Fruit fly (Drosophila melanogaster) whole organism, embryonic: Measurements from ENCODE around the gene CG46317.

ENCODE experiments used
- Atf-2 ChIP-seq: fragments of 200-800 bp; sonication (Bioruptor generic); optimal IDR thresholded peaks from 2 replicates; lab custom pipeline; 2016; ENCODE audit warnings: missing biosample characterization, missing genetic modification characterization
- B-H1 ChIP-seq: fragments of 200-800 bp; sonication (Bioruptor generic); IDR thresholded peaks from 3 replicates; pipeline ENCODE4 v1.3.6; 2022; ENCODE audit warnings: missing biosample characterization, missing genetic modification characterization
- CG11085 ChIP-seq: fragments of 200-800 bp; sonication (Bioruptor generic); IDR thresholded peaks from 2 replicates; pipeline ENCODE4 v1.3.6; 2022; ENCODE audit warnings: missing biosample characterization, missing genetic modification characterization
- CG11398 ChIP-seq: fragments of 200-800 bp; sonication (Bioruptor generic); optimal IDR thresholded peaks from 2 replicates; lab custom pipeline; 2016; ENCODE audit warnings: missing biosample characterization, missing genetic modification characterization
- CG12391 ChIP-seq: fragments of 200-800 bp; sonication (Bioruptor generic); optimal IDR thresholded peaks from 3 replicates; lab custom pipeline; 2018; ENCODE audit warnings: missing biosample characterization, mild to moderate bottlenecking, missing genetic modification characterization, moderate library complexity
- CG13123 ChIP-seq: fragments of 200-800 bp; sonication (Bioruptor generic); optimal IDR thresholded peaks from 2 replicates; lab custom pipeline; 2016; ENCODE audit warnings: missing biosample characterization, missing genetic modification characterization
- CG13775 ChIP-seq: fragments of 200-800 bp; sonication (Bioruptor generic); optimal IDR thresholded peaks from 3 replicates; lab custom pipeline; 2017; ENCODE audit warnings: missing biosample characterization, mild to moderate bottlenecking, missing genetic modification characterization
- CG14860 ChIP-seq: fragments of 200-800 bp; sonication (Bioruptor generic); IDR thresholded peaks from 3 replicates; pipeline ENCODE4 v1.3.6; 2022; ENCODE audit warnings: missing biosample characterization, missing genetic modification characterization; ENCODE audit not compliant: partially characterized antibody
- CG1529 ChIP-seq: fragments of 200-800 bp; sonication (Bioruptor generic); optimal IDR thresholded peaks from 3 replicates; lab custom pipeline; 2018; ENCODE audit warnings: missing biosample characterization, missing genetic modification characterization
- CG15696 ChIP-seq: fragments of 200-800 bp; sonication (Bioruptor generic); optimal IDR thresholded peaks from 2 replicates; lab custom pipeline; 2019; ENCODE audit warnings: missing biosample characterization, mild to moderate bottlenecking, missing genetic modification characterization, moderate library complexity
- CG1603 ChIP-seq: fragments of 200-800 bp; sonication (Bioruptor generic); optimal IDR thresholded peaks from 2 replicates; lab custom pipeline; 2019; ENCODE audit warnings: missing biosample characterization, mild to moderate bottlenecking, missing genetic modification characterization, moderate library complexity
- CG16813 ChIP-seq: fragments of 200-800 bp; sonication (Bioruptor generic); IDR thresholded peaks from 3 replicates; pipeline ENCODE4 v1.3.6; 2022; ENCODE audit warnings: missing biosample characterization, missing genetic modification characterization; ENCODE audit not compliant: partially characterized antibody
- CG17359 ChIP-seq: fragments of 200-800 bp; sonication (Bioruptor generic); optimal IDR thresholded peaks from 3 replicates; lab custom pipeline; 2018; ENCODE audit warnings: missing biosample characterization, mild to moderate bottlenecking, missing genetic modification characterization, moderate library complexity
- CG2202 ChIP-seq: fragments of 200-800 bp; sonication (Bioruptor generic); optimal IDR thresholded peaks from 2 replicates; lab custom pipeline; 2018; ENCODE audit warnings: missing biosample characterization, mild to moderate bottlenecking, missing genetic modification characterization
- CG31388 ChIP-seq: fragments of 200-800 bp; sonication (Bioruptor generic); optimal IDR thresholded peaks from 2 replicates; lab custom pipeline; 2016; ENCODE audit warnings: missing biosample characterization, missing genetic modification characterization
- CG3847 ChIP-seq: fragments of 200-800 bp; sonication (Bioruptor generic); IDR thresholded peaks from 2 replicates; pipeline ENCODE4 v1.3.6; 2022; ENCODE audit warnings: missing biosample characterization, missing genetic modification characterization
- CG6175 ChIP-seq: fragments of 200-800 bp; sonication (Bioruptor generic); IDR thresholded peaks from 3 replicates; pipeline ENCODE4 v1.3.6; 2022; ENCODE audit warnings: missing biosample characterization, missing genetic modification characterization
- CG6765 ChIP-seq: fragments of 200-800 bp; sonication (Bioruptor generic); optimal IDR thresholded peaks from 3 replicates; lab custom pipeline; 2017; ENCODE audit warnings: missing biosample characterization, mild to moderate bottlenecking, missing genetic modification characterization
- CG6791 ChIP-seq: fragments of 200-800 bp; sonication (Bioruptor generic); IDR thresholded peaks from 3 replicates; pipeline ENCODE4 v1.3.6; 2022; ENCODE audit warnings: missing biosample characterization, missing genetic modification characterization; ENCODE audit not compliant: partially characterized antibody
- CG7372 ChIP-seq: fragments of 200-800 bp; sonication (Bioruptor generic); IDR thresholded peaks from 2 replicates; pipeline ENCODE4 v1.3.6; 2022; ENCODE audit warnings: missing biosample characterization, missing genetic modification characterization
- CG9215 ChIP-seq: fragments of 200-800 bp; sonication (Bioruptor generic); IDR thresholded peaks from 2 replicates; pipeline ENCODE4 v1.3.6; 2022; ENCODE audit warnings: missing biosample characterization, missing genetic modification characterization
- Deaf1 ChIP-seq: fragments of 200-800 bp; optimal IDR thresholded peaks from 3 replicates; lab custom pipeline; 2019; ENCODE audit warnings: missing biosample characterization, mild to moderate bottlenecking, missing genetic modification characterization, moderate library complexity
- E2f1 ChIP-seq: fragments of 200-800 bp; sonication (Bioruptor generic); IDR thresholded peaks from 2 replicates; pipeline ENCODE4 v1.3.6; 2022; ENCODE audit warnings: missing biosample characterization, missing genetic modification characterization
- HLH4C ChIP-seq: fragments of 200-800 bp; sonication (Bioruptor generic); IDR thresholded peaks from 3 replicates; pipeline ENCODE4 v1.3.6; 2022; ENCODE audit warnings: missing biosample characterization, missing genetic modification characterization; ENCODE audit not compliant: partially characterized antibody
- Neu2 ChIP-seq: fragments of 200-800 bp; sonication (Bioruptor generic); optimal IDR thresholded peaks from 3 replicates; lab custom pipeline; 2016; ENCODE audit warnings: missing biosample characterization, missing genetic modification characterization, borderline replicate concordance
- Nf-YC ChIP-seq: fragments of 200-800 bp; optimal IDR thresholded peaks from 3 replicates; lab custom pipeline; 2019; ENCODE audit warnings: missing biosample characterization, mild to moderate bottlenecking, missing genetic modification characterization, moderate library complexity
- Rfx ChIP-seq: fragments of 200-800 bp; sonication (Bioruptor generic); IDR thresholded peaks from 2 replicates; pipeline ENCODE4 v1.3.6; 2022; ENCODE audit warnings: missing biosample characterization, missing genetic modification characterization
- ab ChIP-seq: fragments of 200-800 bp; sonication (Bioruptor generic); optimal IDR thresholded peaks from 2 replicates; lab custom pipeline; 2016; ENCODE audit warnings: missing biosample characterization, missing genetic modification characterization
- amos ChIP-seq: fragments of 200-800 bp; sonication (Bioruptor generic); IDR thresholded peaks from 2 replicates; pipeline ENCODE4 v1.3.6; 2022; ENCODE audit warnings: missing biosample characterization, missing genetic modification characterization; ENCODE audit not compliant: partially characterized antibody
- bsh ChIP-seq, 2 experiments: fragments of 200-800 bp; sonication (Bioruptor generic); optimal IDR thresholded peaks; 2 replicates each; lab custom pipeline; 2017 to 2018; ENCODE audit warnings: mild to moderate bottlenecking in 2 of 2, missing biosample characterization in 2 of 2, missing genetic modification characterization in 2 of 2, moderate library complexity in 1 of 2
- chinmo ChIP-seq: fragments of 200-800 bp; sonication (Bioruptor generic); IDR thresholded peaks from 4 replicates; pipeline ENCODE4 v1.3.6; 2022; ENCODE audit warnings: missing biosample characterization, missing genetic modification characterization; ENCODE audit not compliant: partially characterized antibody
- corto ChIP-seq: fragments of 200-800 bp; sonication (Bioruptor generic); optimal IDR thresholded peaks from 2 replicates; lab custom pipeline; 2016; ENCODE audit warnings: missing biosample characterization, mild to moderate bottlenecking, missing genetic modification characterization, moderate library complexity
- croc ChIP-seq: fragments of 200-800 bp; sonication (Bioruptor generic); conservative IDR thresholded peaks from 3 replicates; pipeline ENCODE4 v1.3.6; 2022; ENCODE audit warnings: missing biosample characterization, missing genetic modification characterization
- disco-r ChIP-seq: fragments of 200-800 bp; sonication (Bioruptor generic); optimal IDR thresholded peaks from 2 replicates; lab custom pipeline; 2016; ENCODE audit warnings: missing biosample characterization, missing genetic modification characterization
- dm ChIP-seq: fragments of 200-800 bp; sonication (Bioruptor generic); optimal IDR thresholded peaks from 3 replicates; lab custom pipeline; 2016; ENCODE audit warnings: missing biosample characterization, missing genetic modification characterization
- dysf ChIP-seq: fragments of 200-800 bp; sonication (Bioruptor generic); IDR thresholded peaks from 3 replicates; pipeline ENCODE4 v1.3.6; 2022; ENCODE audit warnings: missing biosample characterization, missing genetic modification characterization
- gcm ChIP-seq: fragments of 200-800 bp; sonication (Bioruptor generic); optimal IDR thresholded peaks from 2 replicates; lab custom pipeline; 2019; ENCODE audit warnings: missing biosample characterization, mild to moderate bottlenecking, missing genetic modification characterization, moderate library complexity
- hbn ChIP-seq: fragments of 200-800 bp; sonication (Bioruptor generic); IDR thresholded peaks from 2 replicates; pipeline ENCODE4 v1.3.6; 2022; ENCODE audit warnings: missing biosample characterization, missing genetic modification characterization; ENCODE audit not compliant: partially characterized antibody
- hth ChIP-seq: fragments of >200 bp; optimal IDR thresholded peaks from 2 replicates; lab custom pipeline; 2017; ENCODE audit warnings: inconsistent platforms
- kah ChIP-seq: fragments of 200-800 bp; sonication (Bioruptor generic); optimal IDR thresholded peaks from 2 replicates; lab custom pipeline; 2018; ENCODE audit warnings: missing biosample characterization, mild to moderate bottlenecking, missing genetic modification characterization
- mam ChIP-seq: fragments of 200-800 bp; sonication (Bioruptor generic); optimal IDR thresholded peaks from 3 replicates; lab custom pipeline; 2016; ENCODE audit warnings: missing biosample characterization, missing genetic modification characterization
- p53 ChIP-seq: fragments of 200-800 bp; sonication (Bioruptor generic); optimal IDR thresholded peaks from 2 replicates; lab custom pipeline; 2016; ENCODE audit warnings: missing biosample characterization, missing genetic modification characterization
- pita ChIP-seq: fragments of 200-800 bp; sonication (Bioruptor generic); optimal IDR thresholded peaks from 2 replicates; lab custom pipeline; 2017; ENCODE audit warnings: missing biosample characterization, mild to moderate bottlenecking, missing genetic modification characterization
- pum ChIP-seq: fragments of 200-800 bp; sonication (Bioruptor generic); optimal IDR thresholded peaks from 2 replicates; lab custom pipeline; 2016; ENCODE audit warnings: missing biosample characterization, missing genetic modification characterization
- slbo ChIP-seq: fragments of 200-800 bp; sonication (Bioruptor generic); IDR thresholded peaks from 2 replicates; pipeline ENCODE4 v1.3.6; 2022; ENCODE audit warnings: missing biosample characterization, missing genetic modification characterization
- sob ChIP-seq: fragments of 200-800 bp; sonication (Bioruptor generic); IDR thresholded peaks from 2 replicates; pipeline ENCODE4 v1.3.6; 2022; ENCODE audit warnings: missing biosample characterization, missing genetic modification characterization
- stwl ChIP-seq: fragments of 200-800 bp; sonication (Bioruptor generic); optimal IDR thresholded peaks from 3 replicates; lab custom pipeline; 2018; ENCODE audit warnings: missing biosample characterization, mild to moderate bottlenecking, missing genetic modification characterization, moderate library complexity
- tna ChIP-seq: fragments of 200-800 bp; sonication (Bioruptor generic); IDR thresholded peaks from 2 replicates; pipeline ENCODE4 v1.3.6; 2022; ENCODE audit warnings: missing biosample characterization, missing genetic modification characterization; ENCODE audit not compliant: partially characterized antibody
- wek ChIP-seq: fragments of 200-800 bp; sonication (Bioruptor generic); optimal IDR thresholded peaks from 3 replicates; lab custom pipeline; 2018; ENCODE audit warnings: missing biosample characterization, mild to moderate bottlenecking, missing genetic modification characterization, moderate library complexity
- z ChIP-seq: fragments of 200-800 bp; sonication (Bioruptor generic); IDR thresholded peaks from 3 replicates; pipeline ENCODE4 v1.3.6; 2022; ENCODE audit warnings: missing biosample characterization, missing genetic modification characterization

CG46317 gene

dm6 chrX:14233843-14234337, 27.1 kb upstream of the CG46317 start, which contains the start of gene CG42271 (continued):
- TF ChIP-seq CG7372 (GFP tag; lab: Robert Waterston, UW) = peak; percentile 35; the same call in 1 of the 2 replicates
- TF ChIP-seq CG6791 (GFP tag; lab: Robert Waterston, UW) = peak; percentile 81
- peak; percentile 48 for TF ChIP-seq CG3847
- TF ChIP-seq kah (GFP tag; lab: Kevin White, UChicago) = no peak
- 0 out of 4 replicates have a peak, but pooled peaks have one; percentile 48 for TF ChIP-seq chinmo (GFP tag; lab: Robert Waterston, UW)
- no peak for TF ChIP-seq CG6765 (GFP tag; lab: Kevin White, UChicago)
- peak; percentile 86 for TF ChIP-seq hbn (GFP tag; lab: Robert Waterston, UW)
- peak; percentile 55 for TF ChIP-seq CG15696 (tag; lab: Kevin White, UChicago)
- peak; percentile 94 for TF ChIP-seq CG14860 (GFP tag; lab: Robert Waterston, UW)
- TF ChIP-seq CG13775 (GFP tag; lab: Kevin White, UChicago) = peak; percentile 69
- peak; percentile 76 for TF ChIP-seq stwl (tag; lab: Kevin White, UChicago)
- TF ChIP-seq CG17359 (tag; lab: Kevin White, UChicago) = peak; percentile 34
- no peak for TF ChIP-seq Atf-2 (GFP tag; lab: Kevin White, UChicago)
- TF ChIP-seq amos (GFP tag; lab: Robert Waterston, UW) = peak; percentile 89
- no peak for TF ChIP-seq CG1529 (GFP tag; lab: Kevin White, UChicago)
- peak; percentile 95 for TF ChIP-seq CG16813 (GFP tag; lab: Robert Waterston, UW)
- TF ChIP-seq CG12391 (tag; lab: Kevin White, UChicago) = peak; percentile 65
- TF ChIP-seq dm = no peak
- peak in 1 of 2 experiments; percentile 36 for TF ChIP-seq bsh (GFP tag; optimal IDR thresholded peaks at IDR 0.05; lab: Kevin White, UChicago)
- peak; percentile 50; the same call in 1 of the 2 replicates for TF ChIP-seq Rfx (GFP tag; lab: Robert Waterston, UW)
- peak; percentile 91 for TF ChIP-seq HLH4C (GFP tag; lab: Robert Waterston, UW)

DNA sequence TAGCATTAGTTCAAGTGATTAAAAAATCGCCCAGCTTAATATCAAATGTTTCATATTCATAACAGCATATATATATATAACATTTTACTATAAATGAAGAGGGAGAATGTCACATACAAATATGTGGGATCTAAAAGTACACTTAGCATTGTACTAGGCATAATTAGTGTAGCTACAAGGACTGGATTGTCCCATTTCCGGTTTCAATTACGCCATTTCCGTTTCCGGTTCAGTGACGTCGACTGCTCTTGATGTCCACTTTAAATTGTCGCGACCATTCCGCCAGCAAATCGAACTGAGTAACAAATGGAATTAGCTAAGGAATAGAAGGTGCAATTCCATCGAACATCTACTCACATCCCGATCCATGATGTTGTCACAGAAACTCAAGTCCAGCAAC, 26.6 kb upstream of the CG46317 start:
- TF ChIP-seq p53 (GFP tag; lab: Kevin White, UChicago) (no peak), Neu2 (GFP tag; lab: Kevin White, UChicago) (no peak), CG9215 (GFP tag; lab: Robert Waterston, UW) (no peak), B-H1 (no peak), tna (GFP tag; lab: Robert Waterston, UW) (no peak), gcm (GFP tag; lab: Kevin White, UChicago) (peak; percentile 58), ab (GFP tag; lab: Kevin White, UChicago) (no peak), CG31388 (GFP tag; lab: Kevin White, UChicago) (no peak), croc (GFP tag; lab: Robert Waterston, UW) (no peak), E2f1 (GFP tag; lab: Robert Waterston, UW) (no peak), Nf-YC (no peak), sob (GFP tag; lab: Robert Waterston, UW) (no peak), wek (peak; percentile 74), pita (GFP tag; lab: Kevin White, UChicago) (no peak), slbo (GFP tag; lab: Robert Waterston, UW) (no peak), mam (no peak), CG1603 (tag; lab: Kevin White, UChicago) (no peak), corto (GFP tag; lab: Kevin White, UChicago) (no peak), CG11085 (no peak), dysf (GFP tag; lab: Robert Waterston, UW) (no peak), CG11398 (GFP tag; lab: Kevin White, UChicago) (no peak), disco-r (GFP tag; lab: Kevin White, UChicago) (no peak), Deaf1 (no peak), pum (no peak), z (GFP tag; lab: Robert Waterston, UW) (no peak), hth (lab: Kevin White, UChicago) (no peak), CG6175 (GFP tag; lab: Robert Waterston, UW) (no peak), CG2202 (peak; percentile 22), CG13123 (GFP tag; lab: Kevin White, UChicago) (no peak)
